Fruit fly (Drosophila melanogaster) whole organism, embryonic: ENCODE data around the gene Or22b.

ENCODE experiments used
- Hand ChIP-seq: fragments of 200-800 bp; sonication (Bioruptor generic); optimal IDR thresholded peaks from 2 replicates; lab custom pipeline; 2017; ENCODE audit warnings: mild to moderate bottlenecking, missing biosample characterization, missing genetic modification reagents, missing genetic modification characterization
- aop ChIP-seq: fragments of 200-800 bp; sonication (Bioruptor generic); IDR thresholded peaks from 2 replicates; pipeline ENCODE4 v1.3.6; 2022; ENCODE audit warnings: missing biosample characterization, missing genetic modification characterization
- fru ChIP-seq: fragments of >200 bp; optimal IDR thresholded peaks from 2 replicates; lab custom pipeline; 2017

DNA sequence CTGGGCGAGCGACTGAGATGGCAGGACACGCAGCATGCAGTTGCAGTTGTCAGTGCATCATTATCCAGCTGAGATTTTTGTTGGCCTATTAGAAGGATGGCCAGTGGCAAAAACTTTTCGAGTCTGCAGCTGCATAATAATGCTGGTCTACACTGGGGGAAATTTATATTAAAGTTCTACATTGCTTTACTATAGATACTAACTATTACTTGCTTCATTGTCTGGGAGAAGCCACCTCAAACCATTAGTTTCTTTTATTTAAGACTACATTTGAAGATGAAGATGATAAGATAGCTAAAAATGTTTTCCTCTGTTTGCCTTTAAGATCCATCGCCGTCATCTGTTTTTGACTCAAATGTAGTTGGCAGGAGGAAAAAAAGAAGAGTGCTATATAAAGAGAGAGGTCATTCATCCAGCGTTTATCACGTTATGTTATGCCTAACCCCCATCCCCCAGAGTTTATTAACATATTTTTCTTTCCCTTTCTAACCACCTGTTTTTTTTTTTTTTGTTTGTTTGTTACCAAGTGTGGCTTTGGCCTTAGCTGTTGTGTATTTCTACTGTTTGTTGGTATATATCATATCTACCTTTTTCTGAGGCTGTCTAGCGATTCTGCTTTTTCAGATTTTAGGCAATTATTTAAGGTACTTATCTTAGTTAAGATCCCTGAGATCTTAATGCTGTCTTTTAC lies 37.5 kb downstream of the Or22b start:
- TF ChIP-seq Hand (no peak), aop (GFP tag; lab: Robert Waterston, UW) (no peak), fru (lab: Kevin White, UChicago) (no peak)
